Worm (Caenorhabditis elegans) whole organism, midembryonic: ENCODE measurements around the gene BE0003N10.1.

ENCODE experiments used
- T22C8.4 ChIP-seq: fragments of 200-800 bp; sonication (Bioruptor generic); IDR thresholded peaks from 2 replicates; pipeline ENCODE4 v1.3.6; 2022; ENCODE audit warnings: missing genetic modification characterization, missing compliant biosample characterization
- cog-1 ChIP-seq: sonication (generic microtip); optimal IDR thresholded peaks from 2 replicates; lab custom pipeline; 2016; ENCODE audit warnings: missing genetic modification characterization, missing compliant biosample characterization
- flt-1 ChIP-seq: fragments of 200-800 bp; sonication (Bioruptor generic); IDR thresholded peaks from 2 replicates; pipeline ENCODE4 v1.3.6; 2022; ENCODE audit warnings: missing genetic modification characterization, missing compliant biosample characterization
- klf-2 ChIP-seq: fragments of 200-800 bp; sonication (Bioruptor generic); conservative IDR thresholded peaks from 2 replicates; pipeline ENCODE4 v1.3.6; 2022; ENCODE audit warnings: missing genetic modification reagents, missing genetic modification characterization, missing compliant biosample characterization
- med-1 ChIP-seq: sonication (generic microtip); optimal IDR thresholded peaks from 2 replicates; lab custom pipeline; 2017; ENCODE audit warnings: missing genetic modification characterization, mild to moderate bottlenecking, missing compliant biosample characterization, antibody characterized with exemption, missing genetic modification reagents; ENCODE audit not compliant: insufficient read depth
- ref-1 ChIP-seq: fragments of 200-800 bp; sonication (Bioruptor generic); conservative IDR thresholded peaks from 2 replicates; pipeline ENCODE4 v1.3.6; 2022; ENCODE audit warnings: missing genetic modification reagents, missing genetic modification characterization, missing compliant biosample characterization
- tab-1 ChIP-seq: fragments of 200-800 bp; sonication (Bioruptor generic); IDR thresholded peaks from 2 replicates; pipeline ENCODE4 v1.3.6; 2022; ENCODE audit warnings: missing genetic modification characterization, missing compliant biosample characterization
- ztf-23 ChIP-seq: fragments of 200-800 bp; sonication (Bioruptor generic); IDR thresholded peaks from 2 replicates; pipeline ENCODE4 v1.3.6; 2022; ENCODE audit warnings: missing genetic modification reagents, missing genetic modification characterization, missing compliant biosample characterization
- ztf-29 ChIP-seq: fragments of 200-800 bp; sonication (Bioruptor generic); IDR thresholded peaks from 2 replicates; pipeline ENCODE4 v1.3.6; 2022; ENCODE audit warnings: missing genetic modification reagents, missing genetic modification characterization, missing compliant biosample characterization

BE0003N10.1 gene

ce11 chrIII:1008091-1008490 is 29.2 kb upstream of the BE0003N10.1 start, which contains the start of gene clc-27:
Gene clc-27, plus strand, starts transcription at chrIII:1008391.
- TF ChIP-seq ztf-29 (GFP tag; lab: Robert Waterston, UW) (no peak), klf-2 (GFP tag; lab: Robert Waterston, UW) (no peak), cog-1 (no peak), ztf-23 (GFP tag; lab: Robert Waterston, UW) (no peak), flt-1 (no peak), ref-1 (GFP tag; lab: Robert Waterston, UW) (no peak), T22C8.4 (GFP tag; lab: Robert Waterston, UW) (no peak), med-1 (no peak)

ce11 chrIII:1009775-1010174 is 27.5 kb upstream of the BE0003N10.1 start, which contains the start of gene clc-24:
Gene clc-24, plus strand, starts transcription at chrIII:1010037.
- TF ChIP-seq T22C8.4 (GFP tag; lab: Robert Waterston, UW) (no peak), med-1 (no peak), cog-1 (no peak), ztf-23 (GFP tag; lab: Robert Waterston, UW) (no peak), ztf-29 (GFP tag; lab: Robert Waterston, UW) (no peak), tab-1 (GFP tag; lab: Robert Waterston, UW) (no peak), ref-1 (GFP tag; lab: Robert Waterston, UW) (no peak)

DNA sequence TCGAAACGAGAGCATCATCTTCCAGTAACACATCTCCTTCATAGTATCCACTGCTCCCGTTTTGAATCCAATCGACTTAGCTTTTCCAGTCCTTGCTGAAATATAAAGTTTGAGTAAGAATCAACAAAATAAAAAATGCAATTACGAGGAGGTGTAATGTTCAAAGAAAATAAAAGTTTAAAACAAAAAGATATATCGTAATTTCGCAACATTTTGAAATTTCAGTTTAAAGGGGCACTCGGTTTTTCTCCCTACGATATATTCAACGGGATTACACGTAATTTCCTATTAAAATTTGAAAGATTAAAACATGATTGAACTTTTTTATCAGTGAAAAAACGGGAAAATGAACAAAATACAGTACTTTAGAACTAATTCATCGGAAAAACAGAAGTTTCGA is 21.2 kb upstream of the BE0003N10.1 start, which contains the start of gene Y34F4.3:
TSS of gene Y34F4.3 (minus strand) at position 101 of the 400 bp plus-strand sequence.
- TF ChIP-seq med-1 (no peak), ztf-29 (GFP tag; lab: Robert Waterston, UW) (no peak), ztf-23 (GFP tag; lab: Robert Waterston, UW) (no peak), ref-1 (GFP tag; lab: Robert Waterston, UW) (no peak), T22C8.4 (GFP tag; lab: Robert Waterston, UW) (no peak), tab-1 (GFP tag; lab: Robert Waterston, UW) (no peak), flt-1 (no peak), klf-2 (GFP tag; lab: Robert Waterston, UW) (no peak), cog-1 (no peak)

DNA sequence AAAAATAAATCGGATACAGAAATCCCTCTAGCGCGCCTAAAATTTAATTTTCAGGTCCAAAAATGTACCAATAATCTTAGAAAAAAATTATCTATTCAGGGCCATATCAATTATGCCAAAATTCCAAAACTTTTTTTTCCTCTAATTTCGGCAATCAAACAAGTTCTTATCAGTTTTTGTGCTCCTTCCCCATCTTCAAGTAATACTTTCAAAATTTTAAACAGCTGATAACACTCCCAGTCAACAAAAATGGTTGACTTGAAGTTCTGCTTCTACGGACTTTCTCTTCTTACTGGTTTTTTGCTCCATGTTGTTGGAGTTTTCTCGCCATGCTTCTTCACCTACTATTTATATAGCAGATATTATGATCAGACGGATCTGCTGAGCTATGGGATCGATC is 16.6 kb upstream of the BE0003N10.1 start, which contains the start of gene clc-23:
TSS of gene clc-23 (plus strand) at position 223 of the 400 bp plus-strand sequence.
- TF ChIP-seq klf-2 (GFP tag; lab: Robert Waterston, UW) (no peak), ztf-23 (GFP tag; lab: Robert Waterston, UW) (no peak), flt-1 (no peak), T22C8.4 (GFP tag; lab: Robert Waterston, UW) (no peak), ref-1 (GFP tag; lab: Robert Waterston, UW) (no peak), cog-1 (no peak), ztf-29 (GFP tag; lab: Robert Waterston, UW) (no peak), tab-1 (GFP tag; lab: Robert Waterston, UW) (no peak), med-1 (no peak)

ce11 chrIII:1026261-1026660 is 11.0 kb upstream of the BE0003N10.1 start, which contains the start of gene clc-25:
Gene clc-25, minus strand, starts transcription at chrIII:1026361.
- TF ChIP-seq ztf-29 (GFP tag; lab: Robert Waterston, UW) = no peak
- no peak for TF ChIP-seq tab-1 (GFP tag; lab: Robert Waterston, UW)
- no peak for TF ChIP-seq med-1
- TF ChIP-seq ref-1 (GFP tag; lab: Robert Waterston, UW) = no peak

ce11 chrIII:1028233-1028632 is 9.1 kb upstream of the BE0003N10.1 start:
- TF ChIP-seq ref-1 (GFP tag; lab: Robert Waterston, UW) (no peak), flt-1 (no peak), ztf-23 (GFP tag; lab: Robert Waterston, UW) (no peak), ztf-29 (GFP tag; lab: Robert Waterston, UW) (no peak)

DNA sequence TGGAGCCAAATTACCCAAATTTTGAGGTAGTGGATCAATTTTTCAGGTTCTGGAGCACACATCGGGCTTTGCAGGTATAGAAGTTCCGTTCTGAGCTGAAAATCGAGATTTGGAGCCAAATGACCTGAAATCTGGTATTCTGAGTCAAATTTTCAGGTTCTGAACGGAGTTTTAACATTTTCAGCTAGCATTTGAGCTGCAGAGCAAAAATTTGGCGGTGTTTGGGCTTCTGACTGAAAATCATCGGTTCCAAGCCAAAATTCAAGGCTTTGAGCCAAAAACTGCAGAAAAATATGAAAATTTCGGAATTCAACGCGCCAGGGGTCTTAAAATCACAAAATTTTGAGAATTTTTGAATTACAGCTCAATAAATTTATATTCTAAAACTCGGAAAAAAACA is 6.3 kb upstream of the BE0003N10.1 start, which contains the start of the genes clc-26 and E_BE45912.2:
TSS of gene clc-26 (minus strand) at position 101 of the 400 bp plus-strand sequence.
TSS of gene E_BE45912.2 (minus strand) at position 139 of the 400 bp plus-strand sequence.
- TF ChIP-seq ztf-23 (GFP tag; lab: Robert Waterston, UW) = no peak
- TF ChIP-seq flt-1 = no peak
- no peak for TF ChIP-seq ref-1 (GFP tag; lab: Robert Waterston, UW)
- no peak for TF ChIP-seq cog-1
- TF ChIP-seq T22C8.4 (GFP tag; lab: Robert Waterston, UW) = no peak
- no peak for TF ChIP-seq med-1
- TF ChIP-seq ztf-29 (GFP tag; lab: Robert Waterston, UW) = no peak
- TF ChIP-seq klf-2 (GFP tag; lab: Robert Waterston, UW) = no peak
- no peak for TF ChIP-seq tab-1 (GFP tag; lab: Robert Waterston, UW)

- TF ChIP-seq tab-1 (GFP tag; lab: Robert Waterston, UW) = no peak
- no peak for TF ChIP-seq flt-1
- no peak for TF ChIP-seq ztf-23 (GFP tag; lab: Robert Waterston, UW)
Observed at ce11 chrIII:1034853-1035252, 2.4 kb upstream of the BE0003N10.1 start.

ce11 chrIII:1040059-1040458 is 2.8 kb downstream of the BE0003N10.1 start:
- no peak for TF ChIP-seq flt-1

ce11 chrIII:1043790-1044189 is 6.5 kb downstream of the BE0003N10.1 start:
- no peak for TF ChIP-seq T22C8.4 (GFP tag; lab: Robert Waterston, UW)
- TF ChIP-seq klf-2 (GFP tag; lab: Robert Waterston, UW) = no peak
- no peak for TF ChIP-seq cog-1
- TF ChIP-seq med-1 = no peak
- TF ChIP-seq flt-1 = no peak
- TF ChIP-seq ztf-23 (GFP tag; lab: Robert Waterston, UW) = no peak
- TF ChIP-seq tab-1 (GFP tag; lab: Robert Waterston, UW) = no peak
- no peak for TF ChIP-seq ztf-29 (GFP tag; lab: Robert Waterston, UW)
- no peak for TF ChIP-seq ref-1 (GFP tag; lab: Robert Waterston, UW)

DNA sequence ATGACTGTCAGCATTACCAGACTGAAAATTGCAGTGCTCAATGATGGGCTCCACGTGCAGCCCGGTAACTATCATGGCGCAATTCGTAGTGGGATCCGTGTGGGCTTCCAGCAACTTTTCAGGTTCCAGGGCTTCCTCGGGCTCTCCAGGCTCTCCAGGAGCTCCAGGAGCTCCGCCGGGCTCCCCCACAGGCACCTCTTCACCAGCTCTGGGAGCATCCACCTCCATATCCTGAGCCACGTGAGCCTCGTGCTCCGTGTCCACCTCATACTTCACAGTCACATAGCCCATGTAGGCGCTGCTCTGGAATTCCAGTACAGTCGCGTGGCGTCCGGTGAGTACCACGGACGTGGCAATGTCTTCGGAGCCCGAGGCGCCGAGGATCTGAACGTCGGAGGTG is 14.6 kb downstream of the BE0003N10.1 start:
- TF ChIP-seq T22C8.4 (GFP tag; lab: Robert Waterston, UW) = no peak
- no peak for TF ChIP-seq ztf-23 (GFP tag; lab: Robert Waterston, UW)
- TF ChIP-seq cog-1 = no peak
- no peak for TF ChIP-seq ref-1 (GFP tag; lab: Robert Waterston, UW)
- TF ChIP-seq klf-2 (GFP tag; lab: Robert Waterston, UW) = no peak
- TF ChIP-seq flt-1 = no peak
- TF ChIP-seq tab-1 (GFP tag; lab: Robert Waterston, UW) = no peak
- no peak for TF ChIP-seq ztf-29 (GFP tag; lab: Robert Waterston, UW)
- TF ChIP-seq med-1 = no peak
